Worm (Caenorhabditis elegans) whole organism, L2 larva: Measurements from ENCODE around the gene flp-14.

Source experiments
- C34F6.9 ChIP-seq: fragments of 150-350 bp; optimal IDR thresholded peaks from 2 replicates; lab custom pipeline; 2014; ENCODE audit warnings: missing biosample characterization, missing genetic modification characterization
- F13H6.1 ChIP-seq: sonication (generic microtip); optimal IDR thresholded peaks from 2 replicates; lab custom pipeline; 2016; ENCODE audit warnings: missing genetic modification characterization, missing compliant biosample characterization
- R02D3.7 ChIP-seq: fragments of 150-350 bp; optimal IDR thresholded peaks from 2 replicates; lab custom pipeline; 2014; ENCODE audit warnings: missing biosample characterization, missing genetic modification characterization
- Y55F3AM.14 ChIP-seq: fragments of 200-800 bp; sonication (Bioruptor generic); optimal IDR thresholded peaks from 2 replicates; lab custom pipeline; 2018; ENCODE audit warnings: mild to moderate bottlenecking, missing genetic modification characterization, missing compliant biosample characterization
- ZK546.5 ChIP-seq: sonication (generic microtip); optimal IDR thresholded peaks from 2 replicates; lab custom pipeline; 2017; ENCODE audit warnings: missing biosample characterization, missing genetic modification characterization
- alr-1 ChIP-seq: fragments of 150-350 bp; optimal IDR thresholded peaks from 2 replicates; lab custom pipeline; 2014; ENCODE audit warnings: missing biosample characterization, missing genetic modification characterization
- aly-2 ChIP-seq: fragments of 150-350 bp; optimal IDR thresholded peaks from 2 replicates; lab custom pipeline; 2014; ENCODE audit warnings: missing biosample characterization, missing genetic modification characterization
- ama-1 ChIP-seq: fragments of 150-350 bp; optimal IDR thresholded peaks from 2 replicates; lab custom pipeline; 2018; ENCODE audit warnings: inconsistent platforms
- blmp-1 ChIP-seq: sonication (generic microtip); optimal IDR thresholded peaks from 2 replicates; lab custom pipeline; 2017; ENCODE audit warnings: missing genetic modification characterization, mild to moderate bottlenecking, missing compliant biosample characterization, antibody characterized with exemption, moderate library complexity; ENCODE audit not compliant: insufficient read depth
- ceh-82 ChIP-seq: fragments of 150-350 bp; optimal IDR thresholded peaks from 2 replicates; lab custom pipeline; 2014; ENCODE audit warnings: missing biosample characterization, missing genetic modification characterization
- crh-2 ChIP-seq: sonication (generic microtip); optimal IDR thresholded peaks from 2 replicates; lab custom pipeline; 2017; ENCODE audit warnings: missing biosample characterization, missing genetic modification characterization
- dmd-4 ChIP-seq: sonication (generic microtip); optimal IDR thresholded peaks from 2 replicates; lab custom pipeline; 2017; ENCODE audit warnings: missing biosample characterization, missing genetic modification characterization
- elt-1 ChIP-seq: fragments of 150-350 bp; optimal IDR thresholded peaks from 2 replicates; lab custom pipeline; 2014; ENCODE audit warnings: missing biosample characterization, missing genetic modification characterization
- elt-3 ChIP-seq: sonication (generic microtip); optimal IDR thresholded peaks from 2 replicates; lab custom pipeline; 2017; ENCODE audit warnings: missing biosample characterization, missing genetic modification characterization
- fos-1 ChIP-seq: fragments of 150-350 bp; optimal IDR thresholded peaks from 2 replicates; lab custom pipeline; 2014; ENCODE audit warnings: missing biosample characterization, missing genetic modification characterization
- lin-13 ChIP-seq: fragments of 150-350 bp; optimal IDR thresholded peaks from 2 replicates; lab custom pipeline; 2014; ENCODE audit warnings: missing biosample characterization, missing genetic modification reagents, missing genetic modification characterization
- lin-39 ChIP-seq: fragments of 150-350 bp; optimal IDR thresholded peaks from 2 replicates; lab custom pipeline; 2014; ENCODE audit warnings: missing biosample characterization, missing genetic modification reagents, missing genetic modification characterization
- lsy-2 ChIP-seq, 2 experiments: fragments of 150-350 bp in 1 of 2; sonication (generic microtip) in 1 of 2; optimal IDR thresholded peaks; 2 replicates each; lab custom pipeline; 2014 to 2017; ENCODE audit warnings: missing biosample characterization in 2 of 2, missing genetic modification characterization in 2 of 2
- mab-5 ChIP-seq: fragments of 150-350 bp; optimal IDR thresholded peaks from 2 replicates; lab custom pipeline; 2014; ENCODE audit warnings: missing biosample characterization, missing genetic modification characterization
- mbf-1 ChIP-seq: sonication (generic microtip); optimal IDR thresholded peaks from 2 replicates; lab custom pipeline; 2017; ENCODE audit warnings: missing biosample characterization, missing genetic modification characterization
- mdl-1 ChIP-seq, 2 experiments: fragments of 150-350 bp in 1 of 2; sonication (generic microtip) in 1 of 2; optimal IDR thresholded peaks; 2 replicates each; lab custom pipeline; 2017; ENCODE audit warnings: missing biosample characterization in 2 of 2, missing genetic modification characterization in 2 of 2
- nhr-10 ChIP-seq: sonication (generic microtip); optimal IDR thresholded peaks from 2 replicates; lab custom pipeline; 2017; ENCODE audit warnings: missing biosample characterization, missing genetic modification characterization
- nhr-11 ChIP-seq: fragments of 150-350 bp; optimal IDR thresholded peaks from 2 replicates; lab custom pipeline; 2014; ENCODE audit warnings: missing biosample characterization, missing genetic modification characterization
- nhr-129 ChIP-seq: fragments of 150-350 bp; optimal IDR thresholded peaks from 2 replicates; lab custom pipeline; 2014; ENCODE audit warnings: missing biosample characterization, missing genetic modification characterization
- nhr-21 ChIP-seq: fragments of 150-350 bp; optimal IDR thresholded peaks from 2 replicates; lab custom pipeline; 2014; ENCODE audit warnings: missing biosample characterization, missing genetic modification characterization
- nhr-23 ChIP-seq: fragments of 150-350 bp; optimal IDR thresholded peaks from 2 replicates; lab custom pipeline; 2014; ENCODE audit warnings: missing biosample characterization, missing genetic modification reagents, missing genetic modification characterization
- nhr-237 ChIP-seq: fragments of 150-350 bp; optimal IDR thresholded peaks from 2 replicates; lab custom pipeline; 2014; ENCODE audit warnings: missing biosample characterization, missing genetic modification characterization
- nhr-25 ChIP-seq: fragments of 150-350 bp; sonication (generic microtip); optimal IDR thresholded peaks from 3 replicates; lab custom pipeline; 2014; ENCODE audit warnings: missing biosample characterization, missing genetic modification characterization
- nhr-6 ChIP-seq: fragments of 150-350 bp; optimal IDR thresholded peaks from 2 replicates; lab custom pipeline; 2014; ENCODE audit warnings: missing biosample characterization, missing genetic modification characterization
- nhr-77 ChIP-seq: fragments of 150-350 bp; optimal IDR thresholded peaks from 2 replicates; lab custom pipeline; 2014; ENCODE audit warnings: missing biosample characterization, missing genetic modification characterization
- sem-4 ChIP-seq: fragments of 150-350 bp; optimal IDR thresholded peaks from 2 replicates; lab custom pipeline; 2014; ENCODE audit warnings: missing biosample characterization, missing genetic modification reagents, missing genetic modification characterization
- skn-1 ChIP-seq: sonication (generic microtip); optimal IDR thresholded peaks from 2 replicates; lab custom pipeline; 2017; ENCODE audit warnings: missing biosample characterization, missing genetic modification characterization
- sma-3 ChIP-seq: sonication (generic microtip); optimal IDR thresholded peaks from 2 replicates; lab custom pipeline; 2016; ENCODE audit warnings: missing genetic modification reagents, missing genetic modification characterization, missing compliant biosample characterization
- sma-9 ChIP-seq, 2 experiments: fragments of 150-350 bp in 1 of 2; sonication (generic microtip) in 1 of 2; optimal IDR thresholded peaks; 2 replicates each; lab custom pipeline; 2014 to 2016; ENCODE audit warnings: missing genetic modification characterization in 2 of 2, mild to moderate bottlenecking in 1 of 2, missing biosample characterization in 1 of 2, missing compliant biosample characterization in 1 of 2, missing genetic modification reagents in 1 of 2, moderate library complexity in 1 of 2
- snpc-4 ChIP-seq: fragments of 150-350 bp; optimal IDR thresholded peaks from 2 replicates; lab custom pipeline; 2014; ENCODE audit warnings: missing biosample characterization, missing genetic modification characterization
- unc-39 ChIP-seq: fragments of 150-350 bp; optimal IDR thresholded peaks from 2 replicates; lab custom pipeline; 2014; ENCODE audit warnings: missing biosample characterization, missing genetic modification characterization
- unc-55 ChIP-seq: fragments of 150-350 bp; sonication (generic microtip); optimal IDR thresholded peaks from 3 replicates; lab custom pipeline; 2014; ENCODE audit warnings: missing biosample characterization, missing genetic modification reagents, missing genetic modification characterization
- zag-1 ChIP-seq: fragments of 150-350 bp; optimal IDR thresholded peaks from 2 replicates; lab custom pipeline; 2014; ENCODE audit warnings: missing biosample characterization, missing genetic modification characterization
- ztf-1 ChIP-seq: fragments of 200-800 bp; sonication (Bioruptor generic); conservative IDR thresholded peaks from 2 replicates; pipeline ENCODE4 v1.3.6; 2022; ENCODE audit warnings: missing genetic modification characterization, missing compliant biosample characterization
- ztf-11 ChIP-seq: sonication (generic microtip); optimal IDR thresholded peaks from 2 replicates; lab custom pipeline; 2017; ENCODE audit warnings: missing biosample characterization, missing genetic modification characterization

flp-14 gene

DNA sequence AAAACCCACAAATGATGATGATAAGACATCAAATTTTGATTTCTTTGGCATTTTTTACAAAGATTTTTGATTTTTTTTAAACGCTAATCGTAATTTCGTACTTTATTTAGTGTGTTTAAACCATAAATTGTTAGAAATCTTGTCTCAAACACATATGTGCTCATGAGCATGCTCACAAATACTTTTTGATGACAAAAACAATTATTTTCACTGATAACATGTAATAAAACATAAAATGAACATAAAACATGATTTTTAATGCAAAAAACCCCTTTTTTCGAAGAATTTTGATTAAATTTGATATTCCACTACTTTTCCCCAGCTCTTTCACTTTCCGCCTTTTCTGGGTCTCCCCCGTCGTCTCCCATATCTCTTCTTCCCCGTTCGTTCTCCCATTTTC lies 22.5 kb downstream of the flp-14 start:
- no peak for TF ChIP-seq crh-2 (tag; lab: Kevin White, UChicago)
- TF ChIP-seq lin-13 (GFP tag; lab: Kevin White, UChicago), result no peak
- no peak for TF ChIP-seq elt-1 (tag; lab: Kevin White, UChicago)
- no peak for TF ChIP-seq F13H6.1 (tag; lab: Kevin White, UChicago)
- TF ChIP-seq elt-3 (tag; lab: Kevin White, UChicago), result no peak
- peak; percentile 50 for TF ChIP-seq skn-1 (tag; lab: Kevin White, UChicago)
- TF ChIP-seq nhr-129 (tag; lab: Kevin White, UChicago), result no peak
- no peak for TF ChIP-seq ceh-82 (tag; lab: Kevin White, UChicago)

DNA sequence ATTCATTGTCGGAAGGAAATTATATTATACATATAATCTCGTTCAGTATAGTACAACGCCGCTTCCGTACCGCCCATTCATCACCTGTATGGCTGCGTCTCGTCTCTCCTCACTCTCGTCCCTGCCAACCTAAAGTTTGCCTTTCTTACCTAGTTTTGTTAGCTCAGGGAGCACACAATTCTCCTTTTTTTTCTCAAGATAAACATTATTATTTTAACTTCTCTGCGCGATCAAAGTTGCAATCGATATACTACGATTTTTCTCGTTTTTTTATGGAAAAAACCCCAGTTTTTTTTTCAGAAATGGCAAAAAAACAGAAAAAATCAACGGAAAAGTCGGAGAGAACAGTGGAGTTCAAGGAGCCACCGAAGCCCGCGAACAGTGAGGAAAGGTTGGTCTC lies 24.1 kb downstream of the flp-14 start, which contains the start of gene epg-3:
TSS of gene epg-3 (plus strand) at position 301 of the 400 bp plus-strand sequence.
- TF ChIP-seq ama-1 (lab: Kevin White, UChicago) (no peak), sem-4 (tag; lab: Kevin White, UChicago) (no peak), skn-1 (tag; lab: Kevin White, UChicago) (no peak), ZK546.5 (no peak), ztf-1 (GFP tag; lab: Robert Waterston, UW) (no peak), fos-1 (tag; lab: Kevin White, UChicago) (no peak), elt-3 (tag; lab: Kevin White, UChicago) (no peak), nhr-11 (tag; lab: Kevin White, UChicago) (no peak), blmp-1 (tag; lab: Kevin White, UChicago) (no peak), nhr-77 (tag; lab: Kevin White, UChicago) (no peak), ztf-11 (tag; lab: Kevin White, UChicago) (no peak), alr-1 (tag; lab: Kevin White, UChicago) (no peak), nhr-23 (tag; lab: Kevin White, UChicago) (no peak)
- TF ChIP-seq, all 48 proteins: peak for 0

DNA sequence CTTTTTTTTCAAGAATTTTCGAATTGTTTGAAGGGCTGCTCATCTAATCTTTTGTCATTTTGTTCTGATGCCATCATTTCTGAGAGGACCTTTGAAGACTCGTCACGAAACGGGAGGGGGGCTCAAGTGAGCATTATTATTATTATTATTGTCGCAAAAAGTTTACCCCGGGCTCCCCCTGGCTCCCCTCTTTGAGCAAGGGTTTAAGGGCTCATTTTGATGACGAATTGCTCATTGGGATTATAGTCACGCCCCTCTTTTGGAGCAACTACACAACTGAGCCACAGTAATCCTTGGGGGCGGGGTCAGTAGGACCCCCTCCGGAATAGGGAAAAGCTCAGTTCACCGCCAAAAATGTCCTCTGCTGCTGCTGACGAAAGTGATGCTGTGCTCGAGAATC lies 32.0 kb downstream of the flp-14 start, which contains the start of gene unc-25:
TSS of gene unc-25 (plus strand) at position 345 of the 400 bp plus-strand sequence.
- TF ChIP-seq aly-2 (tag; lab: Kevin White, UChicago) (no peak), unc-55 (GFP tag; lab: Kevin White, UChicago) (peak; percentile 57), nhr-11 (tag; lab: Kevin White, UChicago) (no peak), sem-4 (tag; lab: Kevin White, UChicago) (no peak), ceh-82 (tag; lab: Kevin White, UChicago) (no peak), Y55F3AM.14 (peak; percentile 73), mab-5 (peak; percentile 73), nhr-23 (tag; lab: Kevin White, UChicago) (no peak), fos-1 (tag; lab: Kevin White, UChicago) (no peak), C34F6.9 (tag; lab: Kevin White, UChicago) (no peak), R02D3.7 (tag; lab: Kevin White, UChicago) (no peak), sma-3 (GFP tag; lab: Kevin White, UChicago) (no peak), nhr-237 (tag; lab: Kevin White, UChicago) (no peak), blmp-1 (tag; lab: Kevin White, UChicago) (no peak), lin-39 (tag; lab: Kevin White, UChicago) (no peak), snpc-4 (tag; lab: Kevin White, UChicago) (no peak), nhr-10 (tag; lab: Kevin White, UChicago) (no peak), nhr-21 (tag; lab: Kevin White, UChicago) (no peak), mdl-1 (tag; optimal IDR thresholded peaks at IDR 0.05; lab: Kevin White, UChicago) (no peak), nhr-129 (tag; lab: Kevin White, UChicago) (no peak), F13H6.1 (tag; lab: Kevin White, UChicago) (peak; percentile 0), dmd-4 (no peak), elt-3 (tag; lab: Kevin White, UChicago) (no peak), zag-1 (no peak), sma-9 (GFP tag; optimal IDR thresholded peaks at IDR 0.05; lab: Kevin White, UChicago) (no peak), sma-9 (tag; optimal IDR thresholded peaks at IDR 0.05; lab: Kevin White, UChicago) (no peak), crh-2 (tag; lab: Kevin White, UChicago) (no peak), lsy-2 (tag; optimal IDR thresholded peaks at IDR 0.05; lab: Kevin White, UChicago) (peak in 1 of 2 experiments; percentile 20), unc-39 (no peak), nhr-25 (tag; lab: Kevin White, UChicago) (no peak), mbf-1 (tag; lab: Kevin White, UChicago) (no peak), nhr-6 (tag; lab: Kevin White, UChicago) (no peak), ztf-1 (GFP tag; lab: Robert Waterston, UW) (0 out of 2 replicates have a peak, but pooled peaks have one; percentile 22)
